Worm (Caenorhabditis elegans) whole organism, L1 larva: ENCODE data around the gene rpy-1.

Source experiments
- lin-39 ChIP-seq: fragments of 150-350 bp; optimal IDR thresholded peaks from 2 replicates; lab custom pipeline; 2014; ENCODE audit warnings: missing biosample characterization, missing genetic modification reagents, missing genetic modification characterization
- nhr-11 ChIP-seq: fragments of 150-350 bp; optimal IDR thresholded peaks from 2 replicates; lab custom pipeline; 2014; ENCODE audit warnings: missing biosample characterization, missing genetic modification characterization
- nhr-71 ChIP-seq: sonication (generic microtip); optimal IDR thresholded peaks from 2 replicates; lab custom pipeline; 2016; ENCODE audit warnings: mild to moderate bottlenecking, missing genetic modification characterization, moderate library complexity, missing compliant biosample characterization
- skn-1 ChIP-seq: fragments of 150-350 bp; optimal IDR thresholded peaks from 2 replicates; lab custom pipeline; 2014; ENCODE audit warnings: missing biosample characterization, missing genetic modification characterization

DNA sequence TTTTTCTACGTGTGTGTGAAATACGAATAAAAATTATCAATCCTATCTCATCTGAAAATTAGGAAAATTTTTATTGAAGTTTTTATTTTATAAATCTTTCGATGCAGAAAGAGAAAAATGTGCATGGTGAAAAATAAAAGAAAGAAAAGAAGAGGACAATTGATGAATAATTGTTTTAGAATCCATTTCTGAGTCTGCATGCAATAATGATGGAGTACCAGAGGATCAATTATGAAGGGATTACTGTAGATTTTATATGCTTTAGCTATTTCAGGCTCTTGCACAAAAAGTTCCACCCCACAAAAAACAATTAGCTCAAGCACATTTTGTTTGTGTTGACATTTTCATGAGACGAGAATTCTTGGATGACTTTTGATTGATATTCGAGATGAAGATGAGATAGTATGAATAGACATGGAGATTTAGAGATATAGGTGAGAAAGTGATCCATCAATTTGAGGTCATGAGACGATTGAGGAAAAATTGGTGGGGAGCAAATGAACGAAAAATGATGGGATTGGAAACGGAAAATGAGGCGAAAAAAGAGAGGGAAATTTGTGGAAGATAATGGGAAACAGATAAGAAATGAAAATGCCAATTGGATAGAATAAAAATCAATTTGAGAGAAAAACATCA lies at the start of gene rpy-1:
- TF ChIP-seq lin-39 (tag; lab: Kevin White, UChicago) (peak; percentile 61), nhr-11 (tag; lab: Kevin White, UChicago) (no peak), skn-1 (no peak), nhr-71 (tag; lab: Kevin White, UChicago) (peak; percentile 68)
